Fruit fly (Drosophila melanogaster) whole organism, prepupa: ENCODE data around the gene Sec23.

Source experiments
- CG10669 ChIP-seq: fragments of 200-800 bp; sonication (Bioruptor generic); optimal IDR thresholded peaks from 3 replicates; lab custom pipeline; 2018; ENCODE audit warnings: missing biosample characterization, mild to moderate bottlenecking, missing genetic modification characterization, moderate library complexity
- CG11762 ChIP-seq: fragments of 200-800 bp; sonication (Bioruptor generic); optimal IDR thresholded peaks from 3 replicates; lab custom pipeline; 2016; ENCODE audit warnings: missing biosample characterization, missing genetic modification characterization; ENCODE audit not compliant: insufficient read depth
- CG11902 ChIP-seq: fragments of 200-800 bp; sonication (Bioruptor generic); optimal IDR thresholded peaks from 3 replicates; lab custom pipeline; 2016; ENCODE audit warnings: missing biosample characterization, missing genetic modification characterization
- CG15336 ChIP-seq: fragments of 200-800 bp; sonication (Bioruptor generic); IDR thresholded peaks from 2 replicates; pipeline ENCODE4 v1.3.6; 2022; ENCODE audit warnings: missing biosample characterization, missing genetic modification characterization
- CG1621 ChIP-seq: fragments of 200-800 bp; sonication (Bioruptor generic); optimal IDR thresholded peaks from 3 replicates; lab custom pipeline; 2018; ENCODE audit warnings: missing biosample characterization, mild to moderate bottlenecking, missing genetic modification characterization
- CG3032 ChIP-seq: fragments of 200-800 bp; optimal IDR thresholded peaks from 2 replicates; lab custom pipeline; 2019; ENCODE audit warnings: missing biosample characterization, mild to moderate bottlenecking, missing genetic modification characterization, moderate library complexity
- CG32006 ChIP-seq: fragments of 200-800 bp; sonication (Bioruptor generic); optimal IDR thresholded peaks from 3 replicates; lab custom pipeline; 2017; ENCODE audit warnings: missing biosample characterization, mild to moderate bottlenecking, missing genetic modification characterization
- CG34406 ChIP-seq: fragments of 200-800 bp; sonication (Bioruptor generic); optimal IDR thresholded peaks from 3 replicates; lab custom pipeline; 2016; ENCODE audit warnings: missing biosample characterization, missing genetic modification characterization
- CG4318 ChIP-seq: fragments of 200-800 bp; sonication (Bioruptor generic); optimal IDR thresholded peaks from 3 replicates; lab custom pipeline; 2017; ENCODE audit warnings: missing biosample characterization, mild to moderate bottlenecking, missing genetic modification characterization
- CG6276 ChIP-seq: fragments of 200-800 bp; sonication (Bioruptor generic); optimal IDR thresholded peaks from 2 replicates; lab custom pipeline; 2017; ENCODE audit warnings: missing biosample characterization, mild to moderate bottlenecking, missing genetic modification characterization
- CG6792 ChIP-seq: fragments of 200-800 bp; sonication (Bioruptor generic); optimal IDR thresholded peaks from 3 replicates; lab custom pipeline; 2016; ENCODE audit warnings: missing biosample characterization, missing genetic modification characterization
- CG6808 ChIP-seq: fragments of 200-800 bp; sonication (Bioruptor generic); optimal IDR thresholded peaks from 3 replicates; lab custom pipeline; 2017; ENCODE audit warnings: missing biosample characterization, missing genetic modification characterization, mild to moderate bottlenecking, moderate library complexity, missing genetic modification reagents
- CG6854 ChIP-seq: fragments of 200-800 bp; sonication (Bioruptor generic); optimal IDR thresholded peaks from 2 replicates; lab custom pipeline; 2017; ENCODE audit warnings: missing biosample characterization, mild to moderate bottlenecking, missing genetic modification characterization
- CG8119 ChIP-seq: fragments of 200-800 bp; sonication (Bioruptor generic); IDR thresholded peaks from 3 replicates; pipeline ENCODE4 v1.3.6; 2022; ENCODE audit warnings: missing biosample characterization, missing genetic modification characterization
- CG8632 ChIP-seq: fragments of 200-800 bp; sonication (Bioruptor generic); optimal IDR thresholded peaks from 3 replicates; lab custom pipeline; 2016; ENCODE audit warnings: missing biosample characterization, missing genetic modification characterization
- CG9139 ChIP-seq: fragments of 200-800 bp; sonication (Bioruptor generic); optimal IDR thresholded peaks from 3 replicates; lab custom pipeline; 2017; ENCODE audit warnings: missing biosample characterization, mild to moderate bottlenecking, missing genetic modification characterization
- Eip75B ChIP-seq: fragments of 200-800 bp; sonication (Bioruptor generic); optimal IDR thresholded peaks from 3 replicates; lab custom pipeline; 2016; ENCODE audit warnings: missing biosample characterization, missing genetic modification characterization
- Eip78C ChIP-seq: fragments of 200-800 bp; sonication (Bioruptor generic); peaks from one replicate; lab custom pipeline; 2016; ENCODE audit warnings: missing biosample characterization, missing genetic modification characterization
- Ets21C ChIP-seq: fragments of 200-800 bp; sonication (Bioruptor generic); optimal IDR thresholded peaks from 3 replicates; lab custom pipeline; 2016; ENCODE audit warnings: missing biosample characterization, missing genetic modification characterization
- Ets96B ChIP-seq: fragments of 200-800 bp; optimal IDR thresholded peaks from 2 replicates; lab custom pipeline; 2019; ENCODE audit warnings: missing biosample characterization, mild to moderate bottlenecking, missing genetic modification characterization, moderate library complexity
- Hr39 ChIP-seq: fragments of 200-800 bp; sonication (Bioruptor generic); optimal IDR thresholded peaks from 2 replicates; lab custom pipeline; 2016; ENCODE audit warnings: missing biosample characterization, missing genetic modification characterization
- Hr4 ChIP-seq: fragments of 200-800 bp; sonication (Bioruptor generic); optimal IDR thresholded peaks from 3 replicates; lab custom pipeline; 2016; ENCODE audit warnings: missing biosample characterization, missing genetic modification characterization
- Lpt ChIP-seq: fragments of 200-800 bp; sonication (Bioruptor generic); optimal IDR thresholded peaks from 3 replicates; lab custom pipeline; 2016; ENCODE audit warnings: missing biosample characterization, missing genetic modification characterization
- Met ChIP-seq: fragments of 200-800 bp; sonication (Bioruptor generic); optimal IDR thresholded peaks from 3 replicates; lab custom pipeline; 2016; ENCODE audit warnings: missing biosample characterization, missing genetic modification characterization
- OdsH ChIP-seq: fragments of 200-800 bp; sonication (Bioruptor generic); optimal IDR thresholded peaks from 3 replicates; lab custom pipeline; 2016; ENCODE audit warnings: missing biosample characterization, missing genetic modification characterization
- Smox ChIP-seq: fragments of 200-800 bp; sonication (Bioruptor generic); optimal IDR thresholded peaks from 3 replicates; lab custom pipeline; 2016; ENCODE audit warnings: missing biosample characterization, missing genetic modification characterization
- Sox102F ChIP-seq: fragments of 200-800 bp; sonication (Bioruptor generic); optimal IDR thresholded peaks from 2 replicates; lab custom pipeline; 2016; ENCODE audit warnings: missing biosample characterization, mild to moderate bottlenecking, missing genetic modification characterization
- Sox14 ChIP-seq: fragments of 200-800 bp; sonication (Bioruptor generic); optimal IDR thresholded peaks from 3 replicates; lab custom pipeline; 2016; ENCODE audit warnings: missing biosample characterization, missing genetic modification characterization
- Sox15 ChIP-seq: fragments of 200-800 bp; sonication (Bioruptor generic); optimal IDR thresholded peaks from 3 replicates; lab custom pipeline; 2016; ENCODE audit warnings: missing biosample characterization, missing genetic modification characterization
- achi ChIP-seq: fragments of 200-800 bp; sonication (Bioruptor generic); optimal IDR thresholded peaks from 3 replicates; lab custom pipeline; 2016; ENCODE audit warnings: missing biosample characterization, missing genetic modification characterization
- acj6 ChIP-seq: fragments of 200-800 bp; sonication (Bioruptor generic); optimal IDR thresholded peaks from 3 replicates; lab custom pipeline; 2016; ENCODE audit warnings: missing biosample characterization, missing genetic modification characterization
- cyc ChIP-seq: fragments of 200-800 bp; sonication (Bioruptor generic); optimal IDR thresholded peaks from 3 replicates; lab custom pipeline; 2016; ENCODE audit warnings: missing biosample characterization, missing genetic modification characterization
- esn ChIP-seq: fragments of 200-800 bp; sonication (Bioruptor generic); optimal IDR thresholded peaks from 2 replicates; lab custom pipeline; 2016; ENCODE audit warnings: missing biosample characterization, mild to moderate bottlenecking, missing genetic modification characterization, moderate library complexity
- fd59A ChIP-seq: fragments of 200-800 bp; sonication (Bioruptor generic); optimal IDR thresholded peaks from 2 replicates; lab custom pipeline; 2017; ENCODE audit warnings: missing biosample characterization, mild to moderate bottlenecking, missing genetic modification characterization, missing genetic modification reagents
- fd85E ChIP-seq: fragments of 200-800 bp; sonication (Bioruptor generic); optimal IDR thresholded peaks from 3 replicates; lab custom pipeline; 2016; ENCODE audit warnings: missing biosample characterization, missing genetic modification characterization
- fkh ChIP-seq: fragments of 200-800 bp; sonication (Bioruptor generic); optimal IDR thresholded peaks from 3 replicates; lab custom pipeline; 2017; ENCODE audit warnings: missing biosample characterization, mild to moderate bottlenecking, missing genetic modification characterization, moderate library complexity
- lz ChIP-seq: fragments of 200-800 bp; sonication (Bioruptor generic); optimal IDR thresholded peaks from 3 replicates; lab custom pipeline; 2016; ENCODE audit warnings: missing biosample characterization, missing genetic modification characterization
- net ChIP-seq: fragments of 200-800 bp; sonication (Bioruptor generic); optimal IDR thresholded peaks from 3 replicates; lab custom pipeline; 2016; ENCODE audit warnings: missing biosample characterization, missing genetic modification characterization
- spab ChIP-seq: fragments of 200-800 bp; sonication (Bioruptor generic); optimal IDR thresholded peaks from 2 replicates; lab custom pipeline; 2017; ENCODE audit warnings: missing biosample characterization, mild to moderate bottlenecking, missing genetic modification characterization, missing genetic modification reagents
- svp ChIP-seq: fragments of 200-800 bp; sonication (Bioruptor generic); peaks from one replicate; lab custom pipeline; 2016; ENCODE audit warnings: missing biosample characterization, missing genetic modification characterization
- topi ChIP-seq: fragments of 200-800 bp; sonication (Bioruptor generic); optimal IDR thresholded peaks from 3 replicates; lab custom pipeline; 2016; ENCODE audit warnings: missing biosample characterization, missing genetic modification characterization
- vri ChIP-seq: fragments of 200-800 bp; sonication (Bioruptor generic); optimal IDR thresholded peaks from 3 replicates; lab custom pipeline; 2016; ENCODE audit warnings: missing biosample characterization, mild to moderate bottlenecking, missing genetic modification characterization

Gene Sec23

dm6 chr3R:5654692-5655181, 5.9 kb downstream of the Sec23 start, which contains the start of the genes elm and MED27 (continued):
- TF ChIP-seq fkh (GFP tag; lab: Kevin White, UChicago) (peak; percentile 96), achi (peak; percentile 89), Ets96B (tag; lab: Kevin White, UChicago) (peak; percentile 87), cyc (peak; percentile 95), lz (GFP tag; lab: Kevin White, UChicago) (peak; percentile 96), svp (GFP tag; lab: Kevin White, UChicago) (peak; percentile 98), Ets21C (GFP tag; lab: Kevin White, UChicago) (peak; percentile 95), acj6 (GFP tag; lab: Kevin White, UChicago) (peak; percentile 94), Sox102F (GFP tag; lab: Kevin White, UChicago) (peak; percentile 88), esn (peak; percentile 94), CG34406 (GFP tag; lab: Kevin White, UChicago) (peak; percentile 86), CG8632 (GFP tag; lab: Kevin White, UChicago) (peak; percentile 83), CG9139 (GFP tag; lab: Kevin White, UChicago) (no peak), fd85E (GFP tag; lab: Kevin White, UChicago) (no peak), Met (GFP tag; lab: Kevin White, UChicago) (peak; percentile 92), Hr39 (GFP tag; lab: Kevin White, UChicago) (peak; percentile 95), Smox (peak; percentile 92), spab (GFP tag; lab: Kevin White, UChicago) (no peak), Sox14 (GFP tag; lab: Kevin White, UChicago) (peak; percentile 95), CG4318 (no peak), CG1621 (tag; lab: Kevin White, UChicago) (peak; percentile 81), CG32006 (GFP tag; lab: Kevin White, UChicago) (peak; percentile 88), fd59A (GFP tag; lab: Kevin White, UChicago) (peak; percentile 80), CG6808 (peak; percentile 78), Eip75B (peak; percentile 89), CG11762 (GFP tag; lab: Kevin White, UChicago) (peak; percentile 81), Lpt (GFP tag; lab: Kevin White, UChicago) (peak; percentile 76), topi (GFP tag; lab: Kevin White, UChicago) (peak; percentile 92), Sox15 (GFP tag; lab: Kevin White, UChicago) (peak; percentile 94)

- TF ChIP-seq Eip78C, result peak; percentile 77
- TF ChIP-seq OdsH (GFP tag; lab: Kevin White, UChicago), result no peak
- TF ChIP-seq net (GFP tag; lab: Kevin White, UChicago), result peak; percentile 27
- peak; percentile 2 for TF ChIP-seq achi
- no peak for TF ChIP-seq Smox
- TF ChIP-seq esn, result peak; percentile 16
- peak; percentile 2 for TF ChIP-seq cyc
- TF ChIP-seq CG1621 (tag; lab: Kevin White, UChicago), result peak; percentile 55
- TF ChIP-seq Eip75B, result peak; percentile 25
- no peak for TF ChIP-seq CG10669 (GFP tag; lab: Kevin White, UChicago)
- TF ChIP-seq Ets96B (tag; lab: Kevin White, UChicago), result no peak
- TF ChIP-seq CG3032 (tag; lab: Kevin White, UChicago), result no peak
- peak; percentile 94 for TF ChIP-seq svp (GFP tag; lab: Kevin White, UChicago)
- TF ChIP-seq CG11902, result no peak
- peak; percentile 55 for TF ChIP-seq vri (GFP tag; lab: Kevin White, UChicago)
- no peak for TF ChIP-seq fd85E (GFP tag; lab: Kevin White, UChicago)
- TF ChIP-seq CG6854 (GFP tag; lab: Kevin White, UChicago), result no peak
- TF ChIP-seq CG15336 (GFP tag; lab: Robert Waterston, UW), result peak; percentile 36; the same call in 1 of the 2 replicates
- TF ChIP-seq CG8119 (GFP tag; lab: Robert Waterston, UW), result peak; percentile 19; the same call in 1 of the 3 replicates
- no peak for TF ChIP-seq Sox15 (GFP tag; lab: Kevin White, UChicago)
- TF ChIP-seq CG6792 (GFP tag; lab: Kevin White, UChicago), result peak; percentile 14
- TF ChIP-seq CG6276, result no peak
- TF ChIP-seq Hr4 (GFP tag; lab: Kevin White, UChicago), result no peak
These were observed 10.3 kb downstream of the Sec23 start for dm6 chr3R:5658984-5659802.
